Worm (Caenorhabditis elegans): ENCODE measurements around the gene nspd-5.

DNA sequence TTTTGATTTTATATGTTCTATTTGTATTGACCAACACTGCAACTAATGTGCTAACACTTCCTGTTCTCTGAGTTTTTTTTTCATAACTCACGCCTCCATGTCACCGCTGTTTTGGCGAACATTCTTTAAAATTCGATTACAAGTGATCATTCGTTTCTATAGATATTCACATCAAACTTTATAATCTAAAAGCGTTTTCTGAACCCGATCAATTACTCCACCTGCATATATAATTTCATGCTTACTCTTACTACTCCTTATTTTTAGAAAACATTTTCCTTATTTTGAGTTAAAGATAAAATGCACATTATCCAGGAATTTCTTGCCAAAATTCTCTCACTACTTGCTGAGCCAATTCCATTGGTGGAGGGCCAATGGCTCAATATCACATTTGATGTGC, 25.8 kb upstream of the nspd-5 start, which contains the start of gene R05F9.7:
- TF ChIP-seq F13C5.2 (tag; optimal IDR thresholded peaks at IDR 0.05) (no peak), ets-7 (tag; optimal IDR thresholded peaks at IDR 0.05) (no peak), sea-1 (GFP tag; conservative IDR thresholded peaks at IDR 0.05) (no peak), flt-1 (GFP tag; IDR thresholded peaks at IDR 0.05) (no peak), ceh-36 (tag; optimal IDR thresholded peaks at IDR 0.05) (no peak), ama-1 (optimal IDR thresholded peaks at IDR 0.05) (no peak)

All from whole organism, early embryonic.